Fruit fly (Drosophila melanogaster): ENCODE results near the gene Mhc.
A peak's percentile ranks its signal among the peaks of the same experiment; 100 is the strongest.

The Mhc gene

DNA sequence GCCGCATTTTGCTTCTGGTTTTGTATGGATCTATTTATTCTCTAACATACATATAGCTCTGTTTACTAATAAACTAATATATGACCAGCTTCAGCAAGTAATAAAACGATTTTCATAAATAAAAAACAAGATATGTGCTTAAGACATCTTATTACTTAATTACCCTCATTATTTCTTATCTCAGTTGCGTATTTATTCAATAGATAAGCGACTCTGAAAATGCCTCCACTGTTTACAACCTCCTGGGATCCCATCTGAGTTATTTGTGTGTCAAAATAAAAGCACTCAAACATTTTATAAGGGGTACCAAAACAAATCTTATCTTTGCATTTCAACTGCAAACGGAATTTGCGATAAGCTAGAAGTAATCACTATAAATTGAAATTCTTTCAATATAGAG lies 53.3 kb downstream of the Mhc start (continued):
- TF ChIP-seq pfk (GFP tag; optimal IDR thresholded peaks at IDR 0.05) = peak; percentile 16
- peak; percentile 20 for TF ChIP-seq sens (GFP tag)
- TF ChIP-seq MBD-R2 (GFP tag; IDR thresholded peaks at IDR 0.05) = no peak
- TF ChIP-seq CG7745 (tag; optimal IDR thresholded peaks at IDR 0.05) = no peak
- TF ChIP-seq MTF-1 (GFP tag; optimal IDR thresholded peaks at IDR 0.05; ENCODE audit: borderline replicate concordance) = no peak
- TF ChIP-seq Hey (tag; optimal IDR thresholded peaks at IDR 0.05) = peak; percentile 30
- no peak for TF ChIP-seq dan (GFP tag; IDR thresholded peaks at IDR 0.05)
- no peak for TF ChIP-seq CG9215 (GFP tag; IDR thresholded peaks at IDR 0.05)
- peak; percentile 59 for TF ChIP-seq GATAe (GFP tag; conservative IDR thresholded peaks at IDR 0.05)
- 0 out of 2 replicates have a peak, but pooled peaks have one; percentile 31 for TF ChIP-seq ara (GFP tag; IDR thresholded peaks at IDR 0.05)
- peak; percentile 77 for TF ChIP-seq B-H2 (GFP tag; optimal IDR thresholded peaks at IDR 0.05)
- TF ChIP-seq corto (GFP tag; optimal IDR thresholded peaks at IDR 0.05) = no peak
- no peak for TF ChIP-seq nau (GFP tag; optimal IDR thresholded peaks at IDR 0.05)
- TF ChIP-seq CG13424 (tag; optimal IDR thresholded peaks at IDR 0.05) = peak; percentile 17
- TF ChIP-seq croc (GFP tag; conservative IDR thresholded peaks at IDR 0.05) = no peak
- peak; percentile 79 for TF ChIP-seq CG13296 (GFP tag; optimal IDR thresholded peaks at IDR 0.05)
- TF ChIP-seq schlank (tag; optimal IDR thresholded peaks at IDR 0.05) = peak; percentile 10
- TF ChIP-seq CG14965 (GFP tag; optimal IDR thresholded peaks at IDR 0.05; ENCODE audit: borderline replicate concordance) = no peak
- TF ChIP-seq Neu2 (GFP tag; optimal IDR thresholded peaks at IDR 0.05; ENCODE audit: borderline replicate concordance) = no peak
- peak; percentile 40; the same call in 1 of the 2 replicates for TF ChIP-seq CG14014 (GFP tag; IDR thresholded peaks at IDR 0.05)
- TF ChIP-seq CG15269 (tag; optimal IDR thresholded peaks at IDR 0.05) = peak; percentile 48
- TF ChIP-seq ERR (GFP tag; optimal IDR thresholded peaks at IDR 0.05) = no peak
- TF ChIP-seq Kr (GFP tag; optimal IDR thresholded peaks at IDR 0.05) = no peak
- TF ChIP-seq Hand (GFP tag; optimal IDR thresholded peaks at IDR 0.05) = peak; percentile 6
- TF ChIP-seq exex (tag; optimal IDR thresholded peaks at IDR 0.05) = peak; percentile 97
- TF ChIP-seq grau (tag; optimal IDR thresholded peaks at IDR 0.05) = peak; percentile 37
- no peak for TF ChIP-seq phol (tag; optimal IDR thresholded peaks at IDR 0.05)
- TF ChIP-seq stwl (tag; optimal IDR thresholded peaks at IDR 0.05) = no peak
- peak; percentile 54 for TF ChIP-seq scrt (GFP tag; optimal IDR thresholded peaks at IDR 0.05)
- no peak for TF ChIP-seq sr (GFP tag; IDR thresholded peaks at IDR 0.05)
- TF ChIP-seq Sry-δ (GFP tag; optimal IDR thresholded peaks at IDR 0.05) = no peak
- no peak for TF ChIP-seq CoRest (tag; optimal IDR thresholded peaks at IDR 0.05)
- TF ChIP-seq Mrtf (GFP tag; IDR thresholded peaks at IDR 0.05) = no peak
- TF ChIP-seq CG7372 (GFP tag; IDR thresholded peaks at IDR 0.05) = no peak
- TF ChIP-seq CG13894 (tag; optimal IDR thresholded peaks at IDR 0.05) = peak; percentile 86
- TF ChIP-seq fd64A (GFP tag; optimal IDR thresholded peaks at IDR 0.05) = no peak
- no peak for TF ChIP-seq CG1832 (GFP tag; optimal IDR thresholded peaks at IDR 0.05)
- peak; percentile 28 for TF ChIP-seq CG10147 (GFP tag; optimal IDR thresholded peaks at IDR 0.05)
- TF ChIP-seq CG10209 (GFP tag; optimal IDR thresholded peaks at IDR 0.05) = no peak
- TF ChIP-seq Atf6 (GFP tag; IDR thresholded peaks at IDR 0.05) = no peak
- TF ChIP-seq CG4404 (GFP tag; IDR thresholded peaks at IDR 0.05) = no peak
- TF ChIP-seq Vsx1 (GFP tag; optimal IDR thresholded peaks at IDR 0.05) = peak; percentile 62
- no peak for TF ChIP-seq tup (GFP tag; optimal IDR thresholded peaks at IDR 0.05)
- peak; percentile 14 for TF ChIP-seq HmgZ (tag; optimal IDR thresholded peaks at IDR 0.05)
- TF ChIP-seq cas (GFP tag; IDR thresholded peaks at IDR 0.05) = no peak
- TF ChIP-seq odd (GFP tag; optimal IDR thresholded peaks at IDR 0.05) = peak; percentile 62
- TF ChIP-seq CG17385 (GFP tag; optimal IDR thresholded peaks at IDR 0.05) = peak; percentile 9
- TF ChIP-seq sug (tag; optimal IDR thresholded peaks at IDR 0.05) = peak; percentile 83
- no peak for TF ChIP-seq CG4617 (GFP tag; optimal IDR thresholded peaks at IDR 0.05; ENCODE audit: borderline replicate concordance)
- TF ChIP-seq grn (GFP tag; optimal IDR thresholded peaks at IDR 0.05) = peak; percentile 32

Data from whole organism, embryonic.